Fruit fly (Drosophila melanogaster): ENCODE results near the gene RpS3A.

RpS3A gene

DNA sequence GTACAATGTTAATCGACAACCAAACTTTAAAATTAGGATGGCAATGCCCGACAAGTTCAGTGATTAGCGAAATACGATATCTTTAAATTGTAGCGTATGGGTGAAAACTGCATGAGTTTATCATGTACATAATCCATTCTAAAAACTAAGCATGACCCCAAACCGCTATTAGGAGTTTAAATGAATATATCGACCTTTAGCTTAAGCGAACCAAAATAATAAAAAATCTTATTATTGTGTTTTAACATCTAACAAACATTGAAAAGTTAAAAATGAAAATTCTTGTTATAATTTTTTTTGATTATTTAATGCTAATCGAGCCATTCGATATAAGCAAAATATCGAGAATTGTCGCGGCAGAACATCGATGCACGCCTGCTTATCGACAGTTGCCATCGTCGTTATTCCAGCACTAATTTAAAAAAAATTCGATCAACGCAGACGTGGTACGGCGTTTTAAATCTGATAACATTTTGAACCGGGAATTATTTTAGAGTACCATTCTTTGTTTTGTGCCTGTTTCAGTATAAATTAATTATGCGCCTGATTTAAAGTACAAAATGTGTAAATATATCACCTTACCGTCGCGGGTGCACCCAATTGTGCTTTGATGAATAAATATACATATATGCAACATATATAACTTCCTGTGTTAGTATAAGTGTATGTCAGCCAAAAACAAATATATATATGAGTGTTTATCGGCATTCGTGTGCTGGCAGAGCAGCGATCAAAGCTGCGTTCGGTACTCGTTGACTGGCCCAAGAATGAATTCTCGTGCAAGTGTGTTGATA is 2.1 kb upstream of the RpS3A start, which contains the start of gene pan (continued):
- TF ChIP-seq CG12155 (GFP tag; optimal IDR thresholded peaks at IDR 0.05) (no peak), fru (optimal IDR thresholded peaks at IDR 0.05) (no peak), CG31388 (GFP tag; optimal IDR thresholded peaks at IDR 0.05) (no peak), Jarid2 (GFP tag; optimal IDR thresholded peaks at IDR 0.05) (no peak), esg (GFP tag; conservative IDR thresholded peaks at IDR 0.05) (no peak), CG1529 (GFP tag; optimal IDR thresholded peaks at IDR 0.05) (no peak), maf-S (GFP tag; optimal IDR thresholded peaks at IDR 0.05) (no peak), Lim3 (GFP tag; IDR thresholded peaks at IDR 0.05) (no peak), CG11085 (GFP tag; IDR thresholded peaks at IDR 0.05) (no peak), Hey (tag; optimal IDR thresholded peaks at IDR 0.05) (no peak), CG18619 (GFP tag; optimal IDR thresholded peaks at IDR 0.05) (no peak), Sry-β (GFP tag; optimal IDR thresholded peaks at IDR 0.05) (no peak), gt (GFP tag; IDR thresholded peaks at IDR 0.05) (no peak), CG11723 (GFP tag; optimal IDR thresholded peaks at IDR 0.05) (peak; percentile 6), ERR (GFP tag; optimal IDR thresholded peaks at IDR 0.05) (no peak), CG1602 (GFP tag; optimal IDR thresholded peaks at IDR 0.05) (no peak), CG1603 (tag; optimal IDR thresholded peaks at IDR 0.05) (no peak), ac (GFP tag; optimal IDR thresholded peaks at IDR 0.05) (peak; percentile 18), CG8924 (tag; optimal IDR thresholded peaks at IDR 0.05) (peak; percentile 73), Optix (GFP tag; IDR thresholded peaks at IDR 0.05) (no peak), CG11398 (GFP tag; optimal IDR thresholded peaks at IDR 0.05) (no peak), zen2 (GFP tag; IDR thresholded peaks at IDR 0.05; ENCODE audit: partially characterized antibody) (no peak; the same call in 2 of the 3 replicates), CG10979 (tag; optimal IDR thresholded peaks at IDR 0.05) (no peak), Dbx (GFP tag; IDR thresholded peaks at IDR 0.05) (no peak), chn (GFP tag; optimal IDR thresholded peaks at IDR 0.05) (no peak), exex (tag; optimal IDR thresholded peaks at IDR 0.05) (peak; percentile 15), fd3F (GFP tag; optimal IDR thresholded peaks at IDR 0.05) (no peak), Trl (optimal IDR thresholded peaks at IDR 0.05) (no peak), Trl (GFP tag; optimal IDR thresholded peaks at IDR 0.05) (no peak), CG4360 (GFP tag; IDR thresholded peaks at IDR 0.05) (no peak), Elba2 (GFP tag; optimal IDR thresholded peaks at IDR 0.05) (no peak), pfk (GFP tag; optimal IDR thresholded peaks at IDR 0.05) (no peak), Hr3 (GFP tag; optimal IDR thresholded peaks at IDR 0.05) (no peak), bab2 (GFP tag; optimal IDR thresholded peaks at IDR 0.05) (no peak), Eip74EF (GFP tag; optimal IDR thresholded peaks at IDR 0.05) (peak in 1 of 2 experiments; percentile 57), row (GFP tag; IDR thresholded peaks at IDR 0.05) (no peak), sens-2 (GFP tag; IDR thresholded peaks at IDR 0.05) (no peak), dan (GFP tag; IDR thresholded peaks at IDR 0.05) (no peak), Scr (GFP tag; IDR thresholded peaks at IDR 0.05; ENCODE audit: partially characterized antibody) (peak; percentile 89), unpg (GFP tag; optimal IDR thresholded peaks at IDR 0.05) (no peak), sc (optimal IDR thresholded peaks at IDR 0.05) (no peak), sc (GFP tag; optimal IDR thresholded peaks at IDR 0.05) (no peak), CG34376 (GFP tag; optimal IDR thresholded peaks at IDR 0.05) (peak; percentile 94), croc (GFP tag; conservative IDR thresholded peaks at IDR 0.05) (no peak), en (GFP tag; optimal IDR thresholded peaks at IDR 0.05) (no peak), NFAT (GFP tag; IDR thresholded peaks at IDR 0.05) (no peak), Ets65A (GFP tag) (no peak), vfl (GFP tag; optimal IDR thresholded peaks at IDR 0.05) (no peak), D (optimal IDR thresholded peaks at IDR 0.05) (no peak), D (GFP tag; optimal IDR thresholded peaks at IDR 0.05) (no peak), CG9797 (GFP tag; optimal IDR thresholded peaks at IDR 0.05) (no peak), C15 (GFP tag; IDR thresholded peaks at IDR 0.05) (no peak)

Data from whole organism, embryonic.